Worm (Caenorhabditis elegans): ENCODE data around the gene Y69A2AR.51.

Y69A2AR.51 gene

ce11 chrIV:2601988-2602861 is 30.0 kb downstream of the Y69A2AR.51 start (continued):
- TF ChIP-seq dmd-6 (GFP tag; IDR thresholded peaks at IDR 0.05) (peak; percentile 99), mdl-1 (tag; optimal IDR thresholded peaks at IDR 0.05) (peak; percentile 86 to 97), ztf-11 (tag; optimal IDR thresholded peaks at IDR 0.05) (no peak), unc-130 (GFP tag; optimal IDR thresholded peaks at IDR 0.05) (no peak), dmd-9 (GFP tag; IDR thresholded peaks at IDR 0.05) (peak; percentile 83), aha-1 (tag) (peak; percentile 97), nhr-25 (tag; optimal IDR thresholded peaks at IDR 0.05; ENCODE audit: borderline replicate concordance, insufficient read depth) (peak; percentile 79), mdt-29 (GFP tag; IDR thresholded peaks at IDR 0.05) (peak; percentile 99), nhr-28 (tag; optimal IDR thresholded peaks at IDR 0.05) (peak; percentile 99), ceh-44 (GFP tag; IDR thresholded peaks at IDR 0.05) (0 out of 2 replicates have a peak, but pooled peaks have one; percentile 37), ama-1 (optimal IDR thresholded peaks at IDR 0.05) (peak; percentile 86), dpl-1 (GFP tag; optimal IDR thresholded peaks at IDR 0.05) (peak; percentile 82), ztf-7 (tag; optimal IDR thresholded peaks at IDR 0.05) (peak; percentile 90), F44E2.7 (GFP tag; IDR thresholded peaks at IDR 0.05) (0 out of 2 replicates have a peak, but pooled peaks have one; percentile 17), nhr-76 (tag; optimal IDR thresholded peaks at IDR 0.05) (peak; percentile 86), zfp-3 (GFP tag; conservative IDR thresholded peaks at IDR 0.05) (peak; percentile 99), php-3 (GFP tag; IDR thresholded peaks at IDR 0.05) (peak; percentile 94), madf-9 (GFP tag; conservative IDR thresholded peaks at IDR 0.05) (peak; percentile 93), Y75B8A.6 (GFP tag; IDR thresholded peaks at IDR 0.05) (peak; percentile 98), madf-5 (GFP tag; IDR thresholded peaks at IDR 0.05) (peak; percentile 47 to 54; a peak in 1 of 4 replicates), hif-1 (tag; optimal IDR thresholded peaks at IDR 0.05) (peak; percentile 78 to 94), dve-1 (tag; optimal IDR thresholded peaks at IDR 0.05; ENCODE audit: insufficient read depth) (peak; percentile 100), Y48G9A.11 (GFP tag; IDR thresholded peaks at IDR 0.05) (peak; percentile 51), mxl-2 (GFP tag; conservative IDR thresholded peaks at IDR 0.05) (peak; percentile 96), saeg-2 (GFP tag; IDR thresholded peaks at IDR 0.05) (peak; percentile 93), D1046.2 (GFP tag; IDR thresholded peaks at IDR 0.05) (peak; percentile 84), set-16 (GFP tag; IDR thresholded peaks at IDR 0.05) (peak; percentile 86)

- TF ChIP-seq ceh-32 (tag; optimal IDR thresholded peaks at IDR 0.05; ENCODE audit: poor library complexity) (no peak), mdt-29 (GFP tag; IDR thresholded peaks at IDR 0.05) (no peak), ceh-82 (tag; optimal IDR thresholded peaks at IDR 0.05) (no peak), ceh-20 (GFP tag; IDR thresholded peaks at IDR 0.05) (no peak; the same call in 1 of the 2 replicates), fos-1 (tag; optimal IDR thresholded peaks at IDR 0.05) (no peak), php-3 (GFP tag; IDR thresholded peaks at IDR 0.05) (0 out of 2 replicates have a peak, but pooled peaks have one; percentile 22), mxl-2 (GFP tag; conservative IDR thresholded peaks at IDR 0.05) (no peak), daf-19 (GFP tag; conservative IDR thresholded peaks at IDR 0.05) (no peak), ceh-28 (tag; optimal IDR thresholded peaks at IDR 0.05) (no peak), dve-1 (tag; optimal IDR thresholded peaks at IDR 0.05; ENCODE audit: insufficient read depth) (no peak), egl-43 (GFP tag; IDR thresholded peaks at IDR 0.05) (peak; percentile 70; the same call in 1 of the 2 replicates), zfp-2 (tag; optimal IDR thresholded peaks at IDR 0.05) (no peak), T26A8.4 (GFP tag; IDR thresholded peaks at IDR 0.05) (peak; percentile 62; the same call in 1 of the 2 replicates), D1046.2 (GFP tag; IDR thresholded peaks at IDR 0.05) (0 out of 2 replicates have a peak, but pooled peaks have one; percentile 68), skn-1 (tag; optimal IDR thresholded peaks at IDR 0.05) (no peak), mxl-3 (GFP tag; optimal IDR thresholded peaks at IDR 0.05) (no peak), madf-9 (GFP tag; conservative IDR thresholded peaks at IDR 0.05) (peak; percentile 59; the same call in 1 of the 2 replicates), ctbp-1 (GFP tag; IDR thresholded peaks at IDR 0.05) (peak; percentile 43; the same call in 1 of the 2 replicates), pha-4 (GFP tag; IDR thresholded peaks at IDR 0.05) (0 out of 2 replicates have a peak, but pooled peaks have one; percentile 43), pha-4 (tag; optimal IDR thresholded peaks at IDR 0.05) (no peak), tag-97 (GFP tag; IDR thresholded peaks at IDR 0.05) (0 out of 2 replicates have a peak, but pooled peaks have one; percentile 14), hif-1 (tag; optimal IDR thresholded peaks at IDR 0.05) (no peak), F26F4.8 (GFP tag; conservative IDR thresholded peaks at IDR 0.05) (no peak), lin-38 (GFP tag; IDR thresholded peaks at IDR 0.05) (peak; percentile 32), ceh-44 (GFP tag; IDR thresholded peaks at IDR 0.05) (no peak), lim-7 (GFP tag; IDR thresholded peaks at IDR 0.05) (0 out of 2 replicates have a peak, but pooled peaks have one; percentile 42), dmd-8 (GFP tag; IDR thresholded peaks at IDR 0.05) (peak; percentile 40; the same call in 1 of the 2 replicates), zip-2 (tag; optimal IDR thresholded peaks at IDR 0.05) (peak; percentile 4), Y48G9A.11 (GFP tag; IDR thresholded peaks at IDR 0.05) (0 out of 2 replicates have a peak, but pooled peaks have one; percentile 65)
These were observed 30.6 kb downstream of the Y69A2AR.51 start for ce11 chrIV:2602862-2603189.
